Fruit fly (Drosophila melanogaster) whole organism, adult: ENCODE results near the gene CG14302.

Experiments used
- CG7101 ChIP-seq: fragments of 200-800 bp; sonication (Bioruptor generic); optimal IDR thresholded peaks from 2 replicates; lab custom pipeline; 2018; ENCODE audit warnings: missing biosample characterization, mild to moderate bottlenecking, missing genetic modification characterization, moderate library complexity
- Mnt ChIP-seq: fragments of 200-800 bp; sonication (Bioruptor generic); optimal IDR thresholded peaks from 2 replicates; lab custom pipeline; 2016; ENCODE audit warnings: missing biosample characterization, mild to moderate bottlenecking, missing genetic modification characterization
- kay ChIP-seq: fragments of 200-800 bp; sonication (Bioruptor generic); peaks from one replicate; lab custom pipeline; 2016; ENCODE audit warnings: missing biosample characterization, missing genetic modification characterization, borderline replicate concordance
- ovo ChIP-seq: fragments of 200-800 bp; sonication (Bioruptor generic); optimal IDR thresholded peaks from 2 replicates; lab custom pipeline; 2016; ENCODE audit warnings: missing biosample characterization, missing genetic modification characterization
- toe ChIP-seq: fragments of 200-800 bp; sonication (Bioruptor generic); optimal IDR thresholded peaks from 2 replicates; lab custom pipeline; 2016; ENCODE audit warnings: missing biosample characterization, missing genetic modification characterization

- TF ChIP-seq CG7101 (tag; lab: Kevin White, UChicago) (no peak), kay (no peak), toe (GFP tag; lab: Kevin White, UChicago) (no peak), ovo (GFP tag; lab: Kevin White, UChicago) (no peak), Mnt (GFP tag; lab: Kevin White, UChicago) (no peak)
These were observed 11.1 kb upstream of the CG14302 start for dm6 chr3R:18721368-18721767.
